Fruit fly (Drosophila melanogaster): ENCODE measurements around the gene CG7573.

The CG7573 gene

dm6 chr3L:11353002-11353401 is 41.5 kb downstream of the CG7573 start:
- TF ChIP-seq dimm (GFP tag; IDR thresholded peaks at IDR 0.05) (peak; percentile 34; the same call in 1 of the 2 replicates), ssp (GFP tag; IDR thresholded peaks at IDR 0.05) (peak; percentile 34; the same call in 1 of the 2 replicates), CG9609 (GFP tag; optimal IDR thresholded peaks at IDR 0.05) (peak; percentile 81), jing (GFP tag; optimal IDR thresholded peaks at IDR 0.05) (peak; percentile 57), CG15479 (GFP tag; optimal IDR thresholded peaks at IDR 0.05) (no peak), caup (GFP tag; optimal IDR thresholded peaks at IDR 0.05; ENCODE audit: severe bottlenecking) (peak; percentile 91), sqz (GFP tag; optimal IDR thresholded peaks at IDR 0.05) (no peak), Trl (optimal IDR thresholded peaks at IDR 0.05) (no peak), Trl (GFP tag; optimal IDR thresholded peaks at IDR 0.05) (peak; percentile 92), Gsc (GFP tag; IDR thresholded peaks at IDR 0.05) (no peak), CG4328 (GFP tag; optimal IDR thresholded peaks at IDR 0.05) (peak; percentile 20), CG4730 (GFP tag; IDR thresholded peaks at IDR 0.05) (peak; percentile 81), CG10979 (tag; optimal IDR thresholded peaks at IDR 0.05) (peak; percentile 62), danr (GFP tag; IDR thresholded peaks at IDR 0.05) (peak; percentile 48; the same call in 1 of the 2 replicates), HHEX (GFP tag; optimal IDR thresholded peaks at IDR 0.05) (peak; percentile 61), ab (GFP tag; optimal IDR thresholded peaks at IDR 0.05) (peak; percentile 36), Spps (tag; optimal IDR thresholded peaks at IDR 0.05) (no peak), bab2 (GFP tag; optimal IDR thresholded peaks at IDR 0.05) (peak; percentile 86), H15 (GFP tag; IDR thresholded peaks at IDR 0.05) (peak; percentile 49; the same call in 1 of the 3 replicates), CG2712 (tag; optimal IDR thresholded peaks at IDR 0.05) (peak; percentile 76), cas (GFP tag; IDR thresholded peaks at IDR 0.05) (peak; percentile 85), croc (GFP tag; conservative IDR thresholded peaks at IDR 0.05) (no peak), CG7963 (GFP tag; IDR thresholded peaks at IDR 0.05; ENCODE audit: partially characterized antibody) (no peak), CG8359 (GFP tag; optimal IDR thresholded peaks at IDR 0.05; ENCODE audit: borderline replicate concordance) (peak; percentile 29), CG3726 (GFP tag; IDR thresholded peaks at IDR 0.05) (0 out of 3 replicates have a peak, but pooled peaks have one; percentile 27), TFAM (GFP tag; optimal IDR thresholded peaks at IDR 0.05) (no peak), hth (optimal IDR thresholded peaks at IDR 0.05) (no peak), Ssrp (tag; optimal IDR thresholded peaks at IDR 0.05) (peak; percentile 51), fd64A (GFP tag; optimal IDR thresholded peaks at IDR 0.05) (no peak), wek (GFP tag; optimal IDR thresholded peaks at IDR 0.05) (peak; percentile 4), CG10274 (GFP tag; optimal IDR thresholded peaks at IDR 0.05) (peak; percentile 75), zen (tag; optimal IDR thresholded peaks at IDR 0.05) (peak; percentile 46), usp (GFP tag; optimal IDR thresholded peaks at IDR 0.05) (no peak), ems (GFP tag; optimal IDR thresholded peaks at IDR 0.05) (peak; percentile 78), CG10565 (GFP tag; optimal IDR thresholded peaks at IDR 0.05) (no peak), crp (GFP tag; optimal IDR thresholded peaks at IDR 0.05) (peak in 1 of 2 experiments; percentile 28), Dad (GFP tag; optimal IDR thresholded peaks at IDR 0.05) (peak; percentile 80), CG13624 (GFP tag; optimal IDR thresholded peaks at IDR 0.05) (peak; percentile 90), Usf (GFP tag; optimal IDR thresholded peaks at IDR 0.05) (peak; percentile 78), CG6254 (GFP tag; optimal IDR thresholded peaks at IDR 0.05) (no peak), seq (GFP tag; IDR thresholded peaks at IDR 0.05) (peak; percentile 87), cg (GFP tag; optimal IDR thresholded peaks at IDR 0.05) (peak; percentile 43), az2 (GFP tag; optimal IDR thresholded peaks at IDR 0.05) (peak; percentile 74), CHES-1-like (GFP tag; optimal IDR thresholded peaks at IDR 0.05) (peak; percentile 84), jumu (GFP tag; optimal IDR thresholded peaks at IDR 0.05) (peak; percentile 74), CG15696 (tag; optimal IDR thresholded peaks at IDR 0.05) (peak; percentile 56), en (GFP tag; optimal IDR thresholded peaks at IDR 0.05) (peak; percentile 74), CG10321 (GFP tag; IDR thresholded peaks at IDR 0.05) (0 out of 2 replicates have a peak, but pooled peaks have one; percentile 12), Camta (GFP tag; optimal IDR thresholded peaks at IDR 0.05) (peak; percentile 83), Fer1 (GFP tag; optimal IDR thresholded peaks at IDR 0.05) (peak; percentile 90), gcm (GFP tag; optimal IDR thresholded peaks at IDR 0.05) (peak; percentile 63)

All from whole organism, embryonic.